Fruit fly (Drosophila melanogaster) Kc167 (cell line): ENCODE data around the gene Atxn7.

Experiments used
- Myc ChIP-seq: fragments of >200 bp; optimal IDR thresholded peaks from 2 replicates; lab custom pipeline; 2017; ENCODE audit warnings: missing external identifiers
- Sin3A ChIP-seq: fragments of >200 bp; optimal IDR thresholded peaks from 2 replicates; lab custom pipeline; 2018; ENCODE audit warnings: missing external identifiers
- h ChIP-seq: fragments of >200 bp; optimal IDR thresholded peaks from 3 replicates; lab custom pipeline; 2018; ENCODE audit warnings: missing external identifiers
- insv ChIP-seq: fragments of >200 bp; optimal IDR thresholded peaks from 3 replicates; lab custom pipeline; 2018; ENCODE audit warnings: missing external identifiers
- psq ChIP-seq: fragments of >200 bp; optimal IDR thresholded peaks from 2 replicates; lab custom pipeline; 2017; ENCODE audit warnings: missing external identifiers
- ttk ChIP-seq: sonication (Bioruptor generic); optimal IDR thresholded peaks from 2 replicates; lab custom pipeline; 2017; ENCODE audit warnings: missing external identifiers

Atxn7 gene

DNA sequence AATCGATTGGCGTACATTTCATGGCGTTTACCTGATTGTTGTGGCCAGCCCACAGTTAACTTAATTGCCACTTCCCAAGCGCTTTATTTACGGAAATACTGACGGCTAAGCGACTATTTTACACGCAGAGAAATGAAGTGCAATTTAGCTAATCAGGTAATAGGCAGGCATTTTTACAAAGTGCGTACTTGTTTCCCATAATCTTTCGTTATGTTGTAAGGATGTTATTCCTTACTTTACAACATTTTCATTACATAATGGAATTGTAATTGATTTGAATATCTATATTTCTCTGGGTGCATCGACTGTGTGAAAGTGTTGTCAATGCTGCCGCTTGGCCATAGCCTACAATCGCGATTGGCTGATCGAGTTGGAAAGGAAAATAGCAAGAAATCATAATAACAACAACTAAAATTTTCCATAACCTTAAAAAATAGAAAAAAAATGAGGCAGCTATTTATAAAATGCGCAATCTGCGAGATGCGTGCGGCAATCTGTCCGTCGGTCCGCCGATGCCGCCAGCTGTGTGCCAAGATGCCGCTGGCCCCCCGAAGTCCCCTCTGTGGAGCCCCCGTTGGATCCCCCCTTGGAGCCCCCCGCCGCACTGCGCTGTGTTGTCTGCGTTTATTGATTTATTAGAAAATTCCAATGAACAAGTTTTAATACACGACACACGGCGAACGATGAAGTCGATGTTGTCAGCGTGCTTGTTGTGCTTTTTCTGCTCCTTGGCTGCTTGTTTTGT lies 51.0 kb downstream of the Atxn7 start:
- TF ChIP-seq ttk (lab: Kevin White, UChicago) (no peak), h (lab: Kevin White, UChicago) (no peak), Sin3A (lab: Kevin White, UChicago) (no peak)

DNA sequence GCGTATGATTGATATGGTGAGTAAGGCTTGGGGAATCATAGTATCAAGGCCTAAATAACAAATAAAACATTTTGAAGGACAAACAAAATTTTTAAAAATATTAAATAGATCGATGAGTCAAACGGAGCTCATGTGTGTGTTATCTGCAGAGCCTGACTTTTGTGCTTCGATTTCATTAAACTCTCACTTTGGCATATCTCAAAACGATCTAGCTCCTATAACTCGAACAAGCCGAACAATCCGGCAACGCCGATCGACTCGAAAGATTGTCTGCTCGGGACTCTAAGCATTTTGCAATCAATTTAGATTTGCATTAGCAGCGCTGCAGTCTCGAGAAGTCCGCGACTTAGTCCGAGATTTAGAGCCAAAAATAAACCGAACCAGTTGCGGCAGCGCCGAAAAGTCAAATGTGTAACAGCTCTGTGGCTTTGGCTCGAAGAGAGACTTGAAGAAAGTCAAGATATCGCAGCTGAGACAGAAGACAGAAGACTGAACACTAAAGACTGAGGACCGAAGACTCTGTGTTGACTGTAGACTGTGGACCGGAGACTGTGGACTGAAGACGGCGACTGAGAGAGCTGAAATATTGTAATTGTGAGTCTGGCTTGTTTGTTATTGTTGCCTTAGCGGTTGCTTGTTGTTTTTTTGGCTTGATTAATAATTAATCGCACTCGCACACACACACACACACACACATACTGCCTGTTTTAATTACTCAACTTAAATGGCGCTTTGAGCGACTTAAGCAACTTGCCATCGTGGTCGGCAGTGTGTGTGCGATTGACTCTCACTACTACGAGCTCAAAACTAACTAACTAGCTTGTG lies 52.0 kb downstream of the Atxn7 start:
- TF ChIP-seq h (lab: Kevin White, UChicago) (no peak), Myc (lab: Kevin White, UChicago) (no peak), psq (lab: Kevin White, UChicago) (no peak), insv (lab: Kevin White, UChicago) (no peak), Sin3A (lab: Kevin White, UChicago) (no peak), ttk (lab: Kevin White, UChicago) (no peak)

DNA sequence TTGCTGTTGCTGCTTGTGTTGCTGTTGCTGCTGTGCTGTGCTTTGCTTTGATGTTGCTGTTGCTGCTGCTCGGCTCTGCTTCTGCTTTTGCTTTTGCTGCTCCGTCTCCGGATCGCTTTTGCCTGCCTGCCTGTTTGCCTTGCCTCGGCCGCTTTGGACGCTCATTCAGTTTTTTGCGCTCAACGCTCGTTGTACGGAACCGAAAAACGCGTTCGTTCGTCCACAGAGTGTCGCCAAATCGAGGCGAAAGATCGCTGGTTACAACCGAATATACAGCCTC lies 52.5 kb downstream of the Atxn7 start, which contains the start of gene dpp:
dpp (plus strand) TSS at position 164 of the 280 bp plus-strand sequence.
- TF ChIP-seq psq (lab: Kevin White, UChicago) (no peak), insv (lab: Kevin White, UChicago) (no peak), h (lab: Kevin White, UChicago) (no peak), ttk (lab: Kevin White, UChicago) (no peak), Myc (lab: Kevin White, UChicago) (no peak), Sin3A (lab: Kevin White, UChicago) (no peak)

DNA sequence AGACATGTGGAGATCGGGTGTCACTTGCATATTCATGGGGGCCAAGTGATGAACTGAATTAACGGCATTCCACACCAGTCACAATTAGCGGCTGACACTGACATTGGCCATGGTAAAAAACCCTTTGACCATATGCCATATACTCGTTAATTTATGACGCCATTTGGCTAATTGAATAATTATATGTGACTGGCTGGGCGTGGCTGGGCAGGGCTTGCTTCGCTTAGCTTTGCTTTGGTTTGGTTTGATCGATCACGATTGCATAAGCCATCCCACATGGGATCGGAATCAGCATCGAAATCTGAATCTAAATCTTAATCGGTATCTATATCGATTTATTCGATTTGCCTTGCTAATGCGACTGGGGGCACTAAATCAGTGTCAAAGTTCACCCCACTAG lies 53.9 kb downstream of the Atxn7 start:
- TF ChIP-seq insv (lab: Kevin White, UChicago) (no peak), Myc (lab: Kevin White, UChicago) (no peak), Sin3A (lab: Kevin White, UChicago) (no peak), psq (lab: Kevin White, UChicago) (no peak), h (lab: Kevin White, UChicago) (no peak), ttk (lab: Kevin White, UChicago) (no peak)
